Fruit fly (Drosophila melanogaster) whole organism, embryonic: Measurements from ENCODE around the gene eya.

Experiments used
- C15 ChIP-seq: fragments of 200-800 bp; sonication (Bioruptor generic); IDR thresholded peaks from 3 replicates; pipeline ENCODE4 v1.3.6; 2022; ENCODE audit warnings: missing biosample characterization, missing genetic modification characterization
- CG10959 ChIP-seq: fragments of 200-800 bp; sonication (Bioruptor generic); IDR thresholded peaks from 2 replicates; pipeline ENCODE4 v1.3.6; 2022; ENCODE audit warnings: missing biosample characterization, missing genetic modification characterization
- CG11456 ChIP-seq: fragments of 200-800 bp; sonication (Bioruptor generic); IDR thresholded peaks from 3 replicates; pipeline ENCODE4 v1.3.6; 2022; ENCODE audit warnings: missing biosample characterization, missing genetic modification characterization
- CG12942 ChIP-seq: fragments of 200-800 bp; sonication (Bioruptor generic); optimal IDR thresholded peaks from 3 replicates; lab custom pipeline; 2016; ENCODE audit warnings: missing biosample characterization, missing genetic modification characterization
- CG13775 ChIP-seq: fragments of 200-800 bp; sonication (Bioruptor generic); optimal IDR thresholded peaks from 3 replicates; lab custom pipeline; 2017; ENCODE audit warnings: missing biosample characterization, mild to moderate bottlenecking, missing genetic modification characterization
- CG15011 ChIP-seq: fragments of 200-800 bp; sonication (Bioruptor generic); optimal IDR thresholded peaks from 3 replicates; lab custom pipeline; 2018; ENCODE audit warnings: missing biosample characterization, mild to moderate bottlenecking, missing genetic modification characterization
- CG15073 ChIP-seq: fragments of 200-800 bp; sonication (Bioruptor generic); optimal IDR thresholded peaks from 2 replicates; lab custom pipeline; 2016; ENCODE audit warnings: missing biosample characterization, missing genetic modification characterization
- CG17359 ChIP-seq: fragments of 200-800 bp; sonication (Bioruptor generic); optimal IDR thresholded peaks from 3 replicates; lab custom pipeline; 2018; ENCODE audit warnings: missing biosample characterization, mild to moderate bottlenecking, missing genetic modification characterization, moderate library complexity
- CG17568 ChIP-seq: fragments of 200-800 bp; sonication (Bioruptor generic); optimal IDR thresholded peaks from 2 replicates; lab custom pipeline; 2018; ENCODE audit warnings: missing biosample characterization, mild to moderate bottlenecking, missing genetic modification characterization, moderate library complexity
- CG17802 ChIP-seq: fragments of 200-800 bp; sonication (Bioruptor generic); optimal IDR thresholded peaks from 2 replicates; lab custom pipeline; 2018; ENCODE audit warnings: missing biosample characterization, mild to moderate bottlenecking, missing genetic modification characterization, moderate library complexity
- CG2129 ChIP-seq: fragments of 200-800 bp; sonication (Bioruptor generic); IDR thresholded peaks from 2 replicates; pipeline ENCODE4 v1.3.6; 2022; ENCODE audit warnings: missing biosample characterization, missing genetic modification characterization; ENCODE audit not compliant: partially characterized antibody
- CG31224 ChIP-seq: fragments of 200-800 bp; sonication (Bioruptor generic); IDR thresholded peaks from 2 replicates; pipeline ENCODE4 v1.3.6; 2022; ENCODE audit warnings: missing biosample characterization, missing genetic modification characterization
- CG33213 ChIP-seq: fragments of 200-800 bp; sonication (Bioruptor generic); optimal IDR thresholded peaks from 3 replicates; lab custom pipeline; 2016; ENCODE audit warnings: missing biosample characterization, missing genetic modification characterization
- CG3838 ChIP-seq: fragments of 200-800 bp; sonication (Bioruptor generic); optimal IDR thresholded peaks from 3 replicates; lab custom pipeline; 2016; ENCODE audit warnings: missing biosample characterization, missing genetic modification characterization
- CG42726 ChIP-seq: fragments of 200-800 bp; sonication (Bioruptor generic); IDR thresholded peaks from 2 replicates; pipeline ENCODE4 v1.3.6; 2022; ENCODE audit warnings: missing biosample characterization, missing genetic modification characterization; ENCODE audit not compliant: partially characterized antibody
- CG4328 ChIP-seq: fragments of 200-800 bp; sonication (Bioruptor generic); optimal IDR thresholded peaks from 3 replicates; lab custom pipeline; 2017; ENCODE audit warnings: missing biosample characterization, missing genetic modification reagents, missing genetic modification characterization
- CG5245 ChIP-seq: fragments of 200-800 bp; sonication (Bioruptor generic); optimal IDR thresholded peaks from 3 replicates; lab custom pipeline; 2016; ENCODE audit warnings: missing biosample characterization, missing genetic modification characterization
- CG8359 ChIP-seq: fragments of 200-800 bp; sonication (Bioruptor generic); optimal IDR thresholded peaks from 2 replicates; lab custom pipeline; 2017; ENCODE audit warnings: missing biosample characterization, mild to moderate bottlenecking, missing genetic modification characterization, borderline replicate concordance
- CG8388 ChIP-seq: fragments of 200-800 bp; sonication (Bioruptor generic); optimal IDR thresholded peaks from 2 replicates; lab custom pipeline; 2019; ENCODE audit warnings: missing biosample characterization, mild to moderate bottlenecking, missing genetic modification characterization, moderate library complexity
- CG9215 ChIP-seq: fragments of 200-800 bp; sonication (Bioruptor generic); IDR thresholded peaks from 2 replicates; pipeline ENCODE4 v1.3.6; 2022; ENCODE audit warnings: missing biosample characterization, missing genetic modification characterization
- Dek ChIP-seq: fragments of 200-800 bp; sonication (Bioruptor generic); optimal IDR thresholded peaks from 3 replicates; lab custom pipeline; 2019; ENCODE audit warnings: missing biosample characterization, mild to moderate bottlenecking, missing genetic modification characterization, moderate library complexity
- Doc2 ChIP-seq: fragments of 200-800 bp; sonication (Bioruptor generic); IDR thresholded peaks from 2 replicates; pipeline ENCODE4 v1.3.6; 2022; ENCODE audit warnings: missing biosample characterization, missing genetic modification characterization
- Dp ChIP-seq: fragments of 200-800 bp; sonication (Bioruptor generic); optimal IDR thresholded peaks from 2 replicates; lab custom pipeline; 2018; ENCODE audit warnings: missing biosample characterization, mild to moderate bottlenecking, missing genetic modification characterization, moderate library complexity
- E2f2 ChIP-seq: fragments of 200-800 bp; sonication (Bioruptor generic); IDR thresholded peaks from 2 replicates; pipeline ENCODE4 v1.3.6; 2022; ENCODE audit warnings: missing biosample characterization, missing genetic modification characterization
- Elba2 ChIP-seq: fragments of 200-800 bp; sonication (Bioruptor generic); optimal IDR thresholded peaks from 3 replicates; lab custom pipeline; 2016; ENCODE audit warnings: missing biosample characterization, missing genetic modification characterization
- Gsc ChIP-seq: fragments of 200-800 bp; sonication (Bioruptor generic); IDR thresholded peaks from 2 replicates; pipeline ENCODE4 v1.3.6; 2022; ENCODE audit warnings: missing biosample characterization, missing genetic modification characterization
- Hmx ChIP-seq: fragments of 200-800 bp; sonication (Bioruptor generic); optimal IDR thresholded peaks from 2 replicates; lab custom pipeline; 2016; ENCODE audit warnings: missing biosample characterization, missing genetic modification characterization
- Hr78 ChIP-seq, 2 experiments: fragments of 200-800 bp in 1 of 2; fragments of >200 bp in 1 of 2; sonication (Bioruptor generic) in 1 of 2; optimal IDR thresholded peaks; 2 replicates each; lab custom pipeline; 2017 to 2019; ENCODE audit warnings: missing biosample characterization in 2 of 2, missing genetic modification characterization in 2 of 2, mild to moderate bottlenecking in 1 of 2, moderate library complexity in 1 of 2
- Myb ChIP-seq: fragments of 200-800 bp; sonication (Bioruptor generic); optimal IDR thresholded peaks from 2 replicates; lab custom pipeline; 2016; ENCODE audit warnings: missing biosample characterization, missing genetic modification characterization
- Neu2 ChIP-seq: fragments of 200-800 bp; sonication (Bioruptor generic); optimal IDR thresholded peaks from 3 replicates; lab custom pipeline; 2016; ENCODE audit warnings: missing biosample characterization, missing genetic modification characterization, borderline replicate concordance
- Nf-YC ChIP-seq: fragments of 200-800 bp; optimal IDR thresholded peaks from 3 replicates; lab custom pipeline; 2019; ENCODE audit warnings: missing biosample characterization, mild to moderate bottlenecking, missing genetic modification characterization, moderate library complexity
- Ptx1 ChIP-seq: fragments of 200-800 bp; sonication (Bioruptor generic); IDR thresholded peaks from 2 replicates; pipeline ENCODE4 v1.3.6; 2022; ENCODE audit warnings: missing biosample characterization, missing genetic modification characterization
- Rfx ChIP-seq: fragments of 200-800 bp; sonication (Bioruptor generic); IDR thresholded peaks from 2 replicates; pipeline ENCODE4 v1.3.6; 2022; ENCODE audit warnings: missing biosample characterization, missing genetic modification characterization
- Trl ChIP-seq, 3 experiments: fragments of >200 bp in 2 of 3; fragments of 200-800 bp in 1 of 3; sonication (Bioruptor generic) in 1 of 3; optimal IDR thresholded peaks; 2 replicates in 1 of 3; 3 replicates in 2 of 3; lab custom pipeline; 2016 to 2017; ENCODE audit warnings: missing biosample characterization in 1 of 3, missing genetic modification characterization in 1 of 3
- chif ChIP-seq, 2 experiments: fragments of 200-800 bp; sonication (Bioruptor generic); optimal IDR thresholded peaks; 3 replicates each; lab custom pipeline; 2016; ENCODE audit warnings: missing biosample characterization in 2 of 2, missing genetic modification characterization in 2 of 2
- chm ChIP-seq: fragments of 200-800 bp; sonication (Bioruptor generic); IDR thresholded peaks from 2 replicates; pipeline ENCODE4 v1.3.6; 2022; ENCODE audit warnings: missing biosample characterization, missing genetic modification characterization
- eyg ChIP-seq: fragments of 200-800 bp; sonication (Bioruptor generic); optimal IDR thresholded peaks from 3 replicates; lab custom pipeline; 2016; ENCODE audit warnings: missing biosample characterization, missing genetic modification characterization
- hb ChIP-seq: fragments of 200-800 bp; sonication (Bioruptor generic); IDR thresholded peaks from 3 replicates; pipeline ENCODE4 v1.3.6; 2022; ENCODE audit warnings: missing biosample characterization, missing genetic modification characterization; ENCODE audit not compliant: partially characterized antibody
- kah ChIP-seq: fragments of 200-800 bp; sonication (Bioruptor generic); optimal IDR thresholded peaks from 2 replicates; lab custom pipeline; 2018; ENCODE audit warnings: missing biosample characterization, mild to moderate bottlenecking, missing genetic modification characterization
- luna ChIP-seq: fragments of 200-800 bp; sonication (Bioruptor generic); optimal IDR thresholded peaks from 2 replicates; lab custom pipeline; 2016; ENCODE audit warnings: missing biosample characterization, missing genetic modification characterization
- mam ChIP-seq: fragments of 200-800 bp; sonication (Bioruptor generic); optimal IDR thresholded peaks from 3 replicates; lab custom pipeline; 2016; ENCODE audit warnings: missing biosample characterization, missing genetic modification characterization
- mirr ChIP-seq: fragments of 200-800 bp; sonication (Bioruptor generic); optimal IDR thresholded peaks from 3 replicates; lab custom pipeline; 2018; ENCODE audit warnings: missing biosample characterization, mild to moderate bottlenecking, missing genetic modification characterization
- pan ChIP-seq, 4 experiments: fragments of >200 bp in 3 of 4; fragments of 200-800 bp in 1 of 4; sonication (Bioruptor generic) in 1 of 4; optimal IDR thresholded peaks in 3 of 4; IDR thresholded peaks in 1 of 4; 2 replicates each; pipeline versions ENCODE4 v1.3.6 to Lab custom; 2017 to 2022; ENCODE audit warnings: missing biosample characterization in 2 of 4, missing genetic modification characterization in 2 of 4, mixed read lengths in 1 of 4
- sim ChIP-seq: fragments of 200-800 bp; sonication (Bioruptor generic); IDR thresholded peaks from 2 replicates; pipeline ENCODE4 v1.3.6; 2022; ENCODE audit warnings: missing biosample characterization, missing genetic modification characterization
- tap ChIP-seq: fragments of 200-800 bp; optimal IDR thresholded peaks from 3 replicates; lab custom pipeline; 2019; ENCODE audit warnings: missing biosample characterization, mild to moderate bottlenecking, missing genetic modification characterization, moderate library complexity
- tx ChIP-seq: fragments of 200-800 bp; sonication (Bioruptor generic); optimal IDR thresholded peaks from 2 replicates; lab custom pipeline; 2016; ENCODE audit warnings: missing biosample characterization, missing genetic modification characterization
- zen2 ChIP-seq: fragments of 200-800 bp; sonication (Bioruptor generic); IDR thresholded peaks from 3 replicates; pipeline ENCODE4 v1.3.6; 2022; ENCODE audit warnings: missing biosample characterization, missing genetic modification characterization; ENCODE audit not compliant: partially characterized antibody

The eya gene

dm6 chr2L:6557429-6558384 lies 10.9 kb upstream of the eya start, which contains the start of the genes IFT52 and COX5B (continued):
- TF ChIP-seq E2f2 (GFP tag; lab: Robert Waterston, UW): peak; percentile 90
- TF ChIP-seq mam (GFP tag; lab: Kevin White, UChicago): peak; percentile 87
- no peak for TF ChIP-seq chif (GFP tag; optimal IDR thresholded peaks at IDR 0.05; lab: Kevin White, UChicago)
- no peak for TF ChIP-seq Hr78 (GFP tag; optimal IDR thresholded peaks at IDR 0.05; lab: Kevin White, UChicago)
- TF ChIP-seq Nf-YC (tag; lab: Kevin White, UChicago): peak; percentile 58
- no peak for TF ChIP-seq CG8359 (GFP tag; lab: Kevin White, UChicago)
- TF ChIP-seq Gsc (GFP tag; lab: Robert Waterston, UW): no peak
- TF ChIP-seq CG10959 (GFP tag; lab: Robert Waterston, UW): no peak
- no peak for TF ChIP-seq Myb (GFP tag; lab: Kevin White, UChicago)
- peak; percentile 92 for TF ChIP-seq CG11456 (GFP tag; lab: Robert Waterston, UW)
- no peak for TF ChIP-seq CG31224
- no peak for TF ChIP-seq Neu2 (GFP tag; lab: Kevin White, UChicago)
- TF ChIP-seq Doc2: no peak
- TF ChIP-seq tx (GFP tag; lab: Kevin White, UChicago): no peak
- peak; percentile 34 for TF ChIP-seq luna (GFP tag; lab: Kevin White, UChicago)
- TF ChIP-seq pan (optimal IDR thresholded peaks at IDR 0.05; lab: Kevin White, UChicago): no peak
- TF ChIP-seq pan (GFP tag; optimal IDR thresholded peaks at IDR 0.05 in 1 of 2, IDR thresholded peaks at IDR 0.05 in 1 of 2): peak in 1 of 2 experiments; percentile 37
- TF ChIP-seq Rfx (GFP tag; lab: Robert Waterston, UW): peak; percentile 94
- peak; percentile 66 for TF ChIP-seq CG9215 (GFP tag; lab: Robert Waterston, UW)
- TF ChIP-seq kah (GFP tag; lab: Kevin White, UChicago): no peak
- TF ChIP-seq C15 (GFP tag; lab: Robert Waterston, UW): 0 out of 3 replicates have a peak, but pooled peaks have one; percentile 46
- peak; percentile 61 for TF ChIP-seq CG17802 (tag; lab: Kevin White, UChicago)
- no peak for TF ChIP-seq CG3838
- no peak for TF ChIP-seq zen2 (GFP tag; lab: Robert Waterston, UW)
- TF ChIP-seq CG5245 (GFP tag; lab: Kevin White, UChicago): peak; percentile 59
- peak; percentile 2 for TF ChIP-seq Dek (tag; lab: Kevin White, UChicago)
- TF ChIP-seq Dp (GFP tag; lab: Kevin White, UChicago): peak; percentile 83
- TF ChIP-seq CG15073 (GFP tag; lab: Kevin White, UChicago): no peak
- TF ChIP-seq CG2129 (GFP tag; lab: Robert Waterston, UW): no peak
- TF ChIP-seq tap: no peak
- TF ChIP-seq CG42726: peak; percentile 50; the same call in 1 of the 2 replicates
- no peak for TF ChIP-seq CG4328 (GFP tag; lab: Kevin White, UChicago)
- TF ChIP-seq eyg (GFP tag; lab: Kevin White, UChicago): peak; percentile 41
- no peak for TF ChIP-seq hb
- TF ChIP-seq sim (GFP tag; lab: Robert Waterston, UW): no peak
- peak; percentile 86 for TF ChIP-seq CG33213 (GFP tag; lab: Kevin White, UChicago)
- TF ChIP-seq Trl (optimal IDR thresholded peaks at IDR 0.05; lab: Kevin White, UChicago): no peak
- TF ChIP-seq Trl (GFP tag; optimal IDR thresholded peaks at IDR 0.05; lab: Kevin White, UChicago): peak; percentile 70
- no peak for TF ChIP-seq CG8388 (GFP tag; lab: Kevin White, UChicago)
- TF ChIP-seq CG13775 (GFP tag; lab: Kevin White, UChicago): peak; percentile 41
- TF ChIP-seq Elba2: peak; percentile 89
- no peak for TF ChIP-seq CG17568 (GFP tag; lab: Kevin White, UChicago)
- no peak for TF ChIP-seq Hmx
- no peak for TF ChIP-seq mirr (GFP tag; lab: Kevin White, UChicago)
- peak; percentile 59 for TF ChIP-seq Ptx1 (GFP tag; lab: Robert Waterston, UW)
- no peak for TF ChIP-seq chm (GFP tag; lab: Robert Waterston, UW)
- TF ChIP-seq CG12942 (GFP tag; lab: Kevin White, UChicago): peak; percentile 46
- TF ChIP-seq CG15011 (GFP tag; lab: Kevin White, UChicago): peak; percentile 1
- TF ChIP-seq CG17359 (tag; lab: Kevin White, UChicago): peak; percentile 68
